Worm (Caenorhabditis elegans): ENCODE measurements around the gene T14B4.8.

- TF ChIP-seq F13C5.2 (tag; optimal IDR thresholded peaks at IDR 0.05) (no peak), ama-1 (optimal IDR thresholded peaks at IDR 0.05) (no peak), tbx-11 (GFP tag; IDR thresholded peaks at IDR 0.05) (no peak), tra-4 (tag; optimal IDR thresholded peaks at IDR 0.05) (no peak), flt-1 (GFP tag; IDR thresholded peaks at IDR 0.05) (no peak), pes-1 (GFP tag; IDR thresholded peaks at IDR 0.05) (no peak), hmbx-1 (tag; optimal IDR thresholded peaks at IDR 0.05) (no peak), hnd-1 (tag; optimal IDR thresholded peaks at IDR 0.05) (no peak), aly-1 (tag; optimal IDR thresholded peaks at IDR 0.05) (no peak), tbx-37 (GFP tag; conservative IDR thresholded peaks at IDR 0.05) (no peak), sea-1 (GFP tag; conservative IDR thresholded peaks at IDR 0.05) (no peak), B0310.2 (tag; optimal IDR thresholded peaks at IDR 0.05) (no peak), ceh-13 (GFP tag; optimal IDR thresholded peaks at IDR 0.05) (no peak), hmg-4 (GFP tag; optimal IDR thresholded peaks at IDR 0.05) (no peak)
These were observed 2.4 kb downstream of the T14B4.8 start for ce11 chrII:6726814-6727213.
